Fruit fly (Drosophila melanogaster) whole organism, embryonic: ENCODE data around the gene Tailor.

ENCODE experiments used
- Ada2b ChIP-seq: fragments of 200-800 bp; sonication (Bioruptor generic); IDR thresholded peaks from 2 replicates; pipeline ENCODE4 v1.3.6; 2022; ENCODE audit warnings: missing biosample characterization, missing genetic modification characterization
- B-H1 ChIP-seq: fragments of 200-800 bp; sonication (Bioruptor generic); IDR thresholded peaks from 3 replicates; pipeline ENCODE4 v1.3.6; 2022; ENCODE audit warnings: missing biosample characterization, missing genetic modification characterization
- BEAF-32 ChIP-seq: fragments of 200-800 bp; sonication (Bioruptor generic); optimal IDR thresholded peaks from 3 replicates; lab custom pipeline; 2017; ENCODE audit warnings: missing biosample characterization, missing genetic modification characterization, mild to moderate bottlenecking, moderate library complexity, missing genetic modification reagents
- BtbVII ChIP-seq: fragments of 200-800 bp; sonication (Bioruptor generic); optimal IDR thresholded peaks from 3 replicates; lab custom pipeline; 2017; ENCODE audit warnings: missing biosample characterization, mild to moderate bottlenecking, missing genetic modification characterization
- CG10366 ChIP-seq: fragments of 200-800 bp; sonication (Bioruptor generic); IDR thresholded peaks from 2 replicates; pipeline ENCODE4 v1.3.6; 2022; ENCODE audit warnings: missing biosample characterization, missing genetic modification characterization
- CG12219 ChIP-seq: fragments of 200-800 bp; sonication (Bioruptor generic); optimal IDR thresholded peaks from 3 replicates; lab custom pipeline; 2018; ENCODE audit warnings: missing biosample characterization, mild to moderate bottlenecking, missing genetic modification characterization
- CG13287 ChIP-seq: fragments of 200-800 bp; sonication (Bioruptor generic); IDR thresholded peaks from 2 replicates; pipeline ENCODE4 v1.3.6; 2022; ENCODE audit warnings: missing biosample characterization, missing genetic modification characterization; ENCODE audit not compliant: partially characterized antibody
- CG15696 ChIP-seq: fragments of 200-800 bp; sonication (Bioruptor generic); optimal IDR thresholded peaks from 2 replicates; lab custom pipeline; 2019; ENCODE audit warnings: missing biosample characterization, mild to moderate bottlenecking, missing genetic modification characterization, moderate library complexity
- CG16813 ChIP-seq: fragments of 200-800 bp; sonication (Bioruptor generic); IDR thresholded peaks from 3 replicates; pipeline ENCODE4 v1.3.6; 2022; ENCODE audit warnings: missing biosample characterization, missing genetic modification characterization; ENCODE audit not compliant: partially characterized antibody
- CG17328 ChIP-seq: fragments of 200-800 bp; sonication (Bioruptor generic); IDR thresholded peaks from 2 replicates; pipeline ENCODE4 v1.3.6; 2022; ENCODE audit warnings: missing biosample characterization, missing genetic modification characterization
- CG2202 ChIP-seq: fragments of 200-800 bp; sonication (Bioruptor generic); optimal IDR thresholded peaks from 2 replicates; lab custom pipeline; 2018; ENCODE audit warnings: missing biosample characterization, mild to moderate bottlenecking, missing genetic modification characterization
- CG2678 ChIP-seq: fragments of 200-800 bp; sonication (Bioruptor generic); optimal IDR thresholded peaks from 3 replicates; lab custom pipeline; 2019; ENCODE audit warnings: missing biosample characterization, mild to moderate bottlenecking, missing genetic modification characterization, moderate library complexity
- CG31441 ChIP-seq: fragments of 200-800 bp; sonication (Bioruptor generic); IDR thresholded peaks from 2 replicates; pipeline ENCODE4 v1.3.6; 2022; ENCODE audit warnings: missing biosample characterization, missing genetic modification characterization
- CG32772 ChIP-seq: fragments of 200-800 bp; sonication (Bioruptor generic); IDR thresholded peaks from 2 replicates; pipeline ENCODE4 v1.3.6; 2022; ENCODE audit warnings: missing biosample characterization, missing genetic modification characterization
- CG3726 ChIP-seq: fragments of 200-800 bp; sonication (Bioruptor generic); IDR thresholded peaks from 3 replicates; pipeline ENCODE4, ENCODE4 v1.3.6; 2022; ENCODE audit warnings: missing biosample characterization, missing genetic modification characterization
- CG4328 ChIP-seq: fragments of 200-800 bp; sonication (Bioruptor generic); optimal IDR thresholded peaks from 3 replicates; lab custom pipeline; 2017; ENCODE audit warnings: missing biosample characterization, missing genetic modification reagents, missing genetic modification characterization
- CG7987 ChIP-seq: fragments of 200-800 bp; sonication (Bioruptor generic); optimal IDR thresholded peaks from 2 replicates; lab custom pipeline; 2018; ENCODE audit warnings: missing biosample characterization, mild to moderate bottlenecking, missing genetic modification characterization, moderate library complexity
- CG8281 ChIP-seq: fragments of 200-800 bp; sonication (Bioruptor generic); optimal IDR thresholded peaks from 2 replicates; lab custom pipeline; 2018; ENCODE audit warnings: missing biosample characterization, mild to moderate bottlenecking, missing genetic modification characterization, moderate library complexity
- CG8388 ChIP-seq: fragments of 200-800 bp; sonication (Bioruptor generic); optimal IDR thresholded peaks from 2 replicates; lab custom pipeline; 2019; ENCODE audit warnings: missing biosample characterization, mild to moderate bottlenecking, missing genetic modification characterization, moderate library complexity
- CHES-1-like ChIP-seq: fragments of 200-800 bp; sonication (Bioruptor generic); optimal IDR thresholded peaks from 2 replicates; lab custom pipeline; 2016; ENCODE audit warnings: missing biosample characterization, missing genetic modification characterization
- Dip3 ChIP-seq: fragments of 200-800 bp; sonication (Bioruptor generic); optimal IDR thresholded peaks from 3 replicates; lab custom pipeline; 2016; ENCODE audit warnings: missing biosample characterization, missing genetic modification characterization
- HLHmδ ChIP-seq: fragments of 200-800 bp; sonication (Bioruptor generic); optimal IDR thresholded peaks from 2 replicates; lab custom pipeline; 2018; ENCODE audit warnings: missing biosample characterization, mild to moderate bottlenecking, missing genetic modification characterization, moderate library complexity
- HmgD ChIP-seq: fragments of 200-800 bp; sonication (Bioruptor generic); optimal IDR thresholded peaks from 3 replicates; lab custom pipeline; 2016; ENCODE audit warnings: missing biosample characterization, missing genetic modification characterization
- Hr39 ChIP-seq: fragments of >200 bp; optimal IDR thresholded peaks from 2 replicates; lab custom pipeline; 2017
- Hsf ChIP-seq: fragments of 200-800 bp; sonication (Bioruptor generic); optimal IDR thresholded peaks from 3 replicates; lab custom pipeline; 2016; ENCODE audit warnings: missing biosample characterization, missing genetic modification characterization
- MESR4 ChIP-seq: fragments of 200-800 bp; sonication (Bioruptor generic); optimal IDR thresholded peaks from 2 replicates; lab custom pipeline; 2018; ENCODE audit warnings: missing biosample characterization, mild to moderate bottlenecking, missing genetic modification characterization, moderate library complexity
- Mad ChIP-seq: fragments of 200-800 bp; sonication (Bioruptor generic); optimal IDR thresholded peaks from 2 replicates; lab custom pipeline; 2016; ENCODE audit warnings: missing biosample characterization, missing genetic modification characterization
- Mes4 ChIP-seq: fragments of 200-800 bp; sonication (Bioruptor generic); optimal IDR thresholded peaks from 2 replicates; lab custom pipeline; 2016; ENCODE audit warnings: missing biosample characterization, missing genetic modification characterization
- NK7.1 ChIP-seq: fragments of 200-800 bp; sonication (Bioruptor generic); optimal IDR thresholded peaks from 3 replicates; lab custom pipeline; 2016; ENCODE audit warnings: missing biosample characterization, missing genetic modification characterization
- PHDP ChIP-seq: fragments of 200-800 bp; sonication (Bioruptor generic); optimal IDR thresholded peaks from 3 replicates; lab custom pipeline; 2018; ENCODE audit warnings: missing biosample characterization, mild to moderate bottlenecking, missing genetic modification characterization, moderate library complexity
- Sox100B ChIP-seq: fragments of 200-800 bp; sonication (Bioruptor generic); optimal IDR thresholded peaks from 3 replicates; lab custom pipeline; 2018; ENCODE audit warnings: missing biosample characterization, mild to moderate bottlenecking, missing genetic modification characterization
- Vsx1 ChIP-seq: fragments of 200-800 bp; sonication (Bioruptor generic); optimal IDR thresholded peaks from 2 replicates; lab custom pipeline; 2017; ENCODE audit warnings: missing biosample characterization, mild to moderate bottlenecking, missing genetic modification characterization, missing genetic modification reagents
- br ChIP-seq: fragments of >200 bp; optimal IDR thresholded peaks from 2 replicates; lab custom pipeline; 2017
- bsh ChIP-seq, 2 experiments: fragments of 200-800 bp; sonication (Bioruptor generic); optimal IDR thresholded peaks; 2 replicates each; lab custom pipeline; 2017 to 2018; ENCODE audit warnings: mild to moderate bottlenecking in 2 of 2, missing biosample characterization in 2 of 2, missing genetic modification characterization in 2 of 2, moderate library complexity in 1 of 2
- crp ChIP-seq, 2 experiments: fragments of 200-800 bp; sonication (Bioruptor generic); optimal IDR thresholded peaks; 2 replicates in 1 of 2; 3 replicates in 1 of 2; lab custom pipeline; 2017; ENCODE audit warnings: missing biosample characterization in 2 of 2, missing genetic modification characterization in 2 of 2, mild to moderate bottlenecking in 1 of 2, moderate library complexity in 1 of 2
- dan ChIP-seq: fragments of 200-800 bp; sonication (Bioruptor generic); IDR thresholded peaks from 2 replicates; pipeline ENCODE4 v1.3.6; 2022; ENCODE audit warnings: missing biosample characterization, missing genetic modification characterization
- ftz-f1 ChIP-seq: fragments of 200-800 bp; sonication (Bioruptor generic); optimal IDR thresholded peaks from 2 replicates; lab custom pipeline; 2016; ENCODE audit warnings: missing biosample characterization, missing genetic modification characterization
- fu2 ChIP-seq: fragments of 200-800 bp; sonication (Bioruptor generic); optimal IDR thresholded peaks from 2 replicates; lab custom pipeline; 2016; ENCODE audit warnings: missing biosample characterization, missing genetic modification characterization
- gcm ChIP-seq: fragments of 200-800 bp; sonication (Bioruptor generic); optimal IDR thresholded peaks from 2 replicates; lab custom pipeline; 2019; ENCODE audit warnings: missing biosample characterization, mild to moderate bottlenecking, missing genetic modification characterization, moderate library complexity
- grau ChIP-seq: fragments of 200-800 bp; optimal IDR thresholded peaks from 3 replicates; lab custom pipeline; 2019; ENCODE audit warnings: missing biosample characterization, mild to moderate bottlenecking, missing genetic modification characterization, moderate library complexity
- her ChIP-seq: fragments of 200-800 bp; sonication (Bioruptor generic); optimal IDR thresholded peaks from 2 replicates; lab custom pipeline; 2016; ENCODE audit warnings: missing biosample characterization, missing genetic modification characterization
- hth ChIP-seq: fragments of >200 bp; optimal IDR thresholded peaks from 2 replicates; lab custom pipeline; 2017; ENCODE audit warnings: inconsistent platforms
- insv ChIP-seq, 2 experiments: fragments of 200-800 bp; sonication (Bioruptor generic); optimal IDR thresholded peaks; 3 replicates each; lab custom pipeline; 2016 to 2018; ENCODE audit warnings: missing biosample characterization in 2 of 2, missing genetic modification characterization in 2 of 2
- kni ChIP-seq: fragments of 200-800 bp; sonication (Bioruptor generic); optimal IDR thresholded peaks from 3 replicates; lab custom pipeline; 2017; ENCODE audit warnings: mild to moderate bottlenecking, missing biosample characterization, missing genetic modification reagents, missing genetic modification characterization
- nerfin-2 ChIP-seq: fragments of 200-800 bp; sonication (Bioruptor generic); IDR thresholded peaks from 2 replicates; pipeline ENCODE4 v1.3.6; 2022; ENCODE audit warnings: missing biosample characterization, missing genetic modification characterization; ENCODE audit not compliant: partially characterized antibody
- run ChIP-seq: fragments of 200-800 bp; sonication (Bioruptor generic); optimal IDR thresholded peaks from 3 replicates; lab custom pipeline; 2018; ENCODE audit warnings: missing biosample characterization, mild to moderate bottlenecking, missing genetic modification characterization
- sc ChIP-seq, 3 experiments: fragments of >200 bp in 2 of 3; fragments of 200-800 bp in 1 of 3; sonication (Bioruptor generic) in 1 of 3; optimal IDR thresholded peaks; 2 replicates in 2 of 3; 3 replicates in 1 of 3; lab custom pipeline; 2017; ENCODE audit warnings: mild to moderate bottlenecking in 1 of 3, missing biosample characterization in 1 of 3, missing genetic modification characterization in 1 of 3, missing genetic modification reagents in 1 of 3
- sd ChIP-seq: fragments of 200-800 bp; sonication (Bioruptor generic); optimal IDR thresholded peaks from 3 replicates; lab custom pipeline; 2018; ENCODE audit warnings: missing biosample characterization, mild to moderate bottlenecking, missing genetic modification characterization, moderate library complexity
- tll ChIP-seq, 2 experiments: fragments of 200-800 bp in 1 of 2; fragments of >200 bp in 1 of 2; sonication (Bioruptor generic) in 1 of 2; optimal IDR thresholded peaks; 2 replicates each; lab custom pipeline; 2017 to 2019; ENCODE audit warnings: missing biosample characterization in 2 of 2, missing genetic modification characterization in 2 of 2, mild to moderate bottlenecking in 1 of 2, moderate library complexity in 1 of 2
- zfh2 ChIP-seq: fragments of 200-800 bp; sonication (Bioruptor generic); optimal IDR thresholded peaks from 2 replicates; lab custom pipeline; 2016; ENCODE audit warnings: missing biosample characterization, missing genetic modification characterization

Tailor gene

DNA sequence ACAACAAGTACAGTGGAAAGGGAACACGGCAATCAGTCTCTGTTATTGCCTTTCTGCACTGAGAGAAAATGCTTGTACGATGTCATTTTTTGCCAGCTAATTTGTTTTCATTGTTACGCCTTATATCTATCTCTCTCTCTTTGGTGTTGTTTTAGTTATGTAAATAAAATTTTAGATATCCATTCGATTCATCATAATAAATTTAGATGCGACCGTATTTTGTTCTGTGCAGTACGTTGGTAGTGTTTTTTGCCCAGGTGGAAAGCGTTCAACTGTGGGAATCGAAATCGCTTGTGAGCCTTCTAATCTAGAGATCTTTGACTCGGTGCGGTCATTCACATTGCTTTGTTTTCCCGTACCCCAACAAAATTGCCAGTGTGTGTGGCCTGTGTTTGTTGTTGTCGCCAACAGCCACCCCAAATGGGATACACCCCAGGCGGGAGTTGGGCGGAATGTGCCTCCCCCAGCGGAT is 10.1 kb downstream of the Tailor start (continued):
- peak; percentile 67 for TF ChIP-seq CG2202
- TF ChIP-seq zfh2 (GFP tag; lab: Kevin White, UChicago): peak; percentile 82
- no peak for TF ChIP-seq Ada2b (GFP tag; lab: Robert Waterston, UW)
- TF ChIP-seq MESR4 (GFP tag; lab: Kevin White, UChicago): peak; percentile 0
- TF ChIP-seq PHDP (tag; lab: Kevin White, UChicago): peak; percentile 90
- TF ChIP-seq br (lab: Kevin White, UChicago): no peak
- no peak for TF ChIP-seq CG3726 (GFP tag; lab: Robert Waterston, UW)
- TF ChIP-seq CG15696 (tag; lab: Kevin White, UChicago): peak; percentile 82
- TF ChIP-seq Vsx1 (GFP tag; lab: Kevin White, UChicago): peak; percentile 85
- TF ChIP-seq HLHmδ (GFP tag; lab: Kevin White, UChicago): no peak
- TF ChIP-seq run (tag; lab: Kevin White, UChicago): peak; percentile 70
- TF ChIP-seq Hsf: peak; percentile 91
- TF ChIP-seq grau (tag; lab: Kevin White, UChicago): peak; percentile 89
- no peak for TF ChIP-seq CG13287
- peak; percentile 81 for TF ChIP-seq gcm
- peak; percentile 21 to 84 for TF ChIP-seq tll (GFP tag; optimal IDR thresholded peaks at IDR 0.05; lab: Kevin White, UChicago)
- no peak for TF ChIP-seq Hr39 (lab: Kevin White, UChicago)
- TF ChIP-seq CG8281 (tag; lab: Kevin White, UChicago): peak; percentile 65
- peak; percentile 89 for TF ChIP-seq Sox100B (GFP tag; lab: Kevin White, UChicago)
- peak; percentile 89 for TF ChIP-seq NK7.1 (GFP tag; lab: Kevin White, UChicago)
- TF ChIP-seq her (GFP tag; lab: Kevin White, UChicago): peak; percentile 85
- peak; percentile 86 for TF ChIP-seq Dip3 (GFP tag; lab: Kevin White, UChicago)
- no peak for TF ChIP-seq CG17328
- peak; percentile 91 for TF ChIP-seq fu2 (GFP tag; lab: Kevin White, UChicago)
- peak; percentile 84 for TF ChIP-seq CG8388 (GFP tag; lab: Kevin White, UChicago)
- TF ChIP-seq ftz-f1 (GFP tag; lab: Kevin White, UChicago): no peak
- TF ChIP-seq CG32772 (GFP tag; lab: Robert Waterston, UW): no peak
- TF ChIP-seq HmgD: peak; percentile 54
- peak in 1 of 2 experiments; percentile 15 for TF ChIP-seq insv (GFP tag; optimal IDR thresholded peaks at IDR 0.05; lab: Kevin White, UChicago)
- no peak for TF ChIP-seq CG10366 (GFP tag; lab: Robert Waterston, UW)
- TF ChIP-seq nerfin-2 (GFP tag; lab: Robert Waterston, UW): no peak
- peak; percentile 94 for TF ChIP-seq CG2678 (tag; lab: Kevin White, UChicago)
- TF ChIP-seq Mes4 (GFP tag; lab: Kevin White, UChicago): peak; percentile 86
- TF ChIP-seq B-H1 (GFP tag; lab: Robert Waterston, UW): no peak
- peak in 1 of 2 experiments; percentile 45 for TF ChIP-seq crp (GFP tag; optimal IDR thresholded peaks at IDR 0.05; lab: Kevin White, UChicago)
- no peak for TF ChIP-seq hth (lab: Kevin White, UChicago)
- TF ChIP-seq BEAF-32 (GFP tag; lab: Kevin White, UChicago): no peak
- TF ChIP-seq CG12219 (GFP tag; lab: Kevin White, UChicago): peak; percentile 90
- TF ChIP-seq kni: no peak
- TF ChIP-seq CG4328: peak; percentile 57
- no peak for TF ChIP-seq sc (optimal IDR thresholded peaks at IDR 0.05; lab: Kevin White, UChicago)
- TF ChIP-seq sc (GFP tag; optimal IDR thresholded peaks at IDR 0.05; lab: Kevin White, UChicago): peak; percentile 81
- peak; percentile 89 for TF ChIP-seq CHES-1-like
- TF ChIP-seq sd (tag; lab: Kevin White, UChicago): peak; percentile 50
- peak; percentile 63 to 93 for TF ChIP-seq bsh (GFP tag; optimal IDR thresholded peaks at IDR 0.05; lab: Kevin White, UChicago)
- no peak for TF ChIP-seq CG31441
- TF ChIP-seq dan (GFP tag; lab: Robert Waterston, UW): no peak
- no peak for TF ChIP-seq CG16813 (GFP tag; lab: Robert Waterston, UW)
- TF ChIP-seq Mad (GFP tag; lab: Kevin White, UChicago): peak; percentile 86
- peak; percentile 77 for TF ChIP-seq CG7987 (GFP tag; lab: Kevin White, UChicago)
- peak; percentile 91 for TF ChIP-seq BtbVII
